Fruit fly (Drosophila melanogaster) whole organism, prepupa: ENCODE results near the gene CG14573.
A peak's percentile ranks its signal among the peaks of the same experiment; 100 is the strongest.

Source experiments
- CG3032 ChIP-seq: fragments of 200-800 bp; optimal IDR thresholded peaks from 2 replicates; lab custom pipeline; 2019; ENCODE audit warnings: missing biosample characterization, mild to moderate bottlenecking, missing genetic modification characterization, moderate library complexity
- CG8119 ChIP-seq: fragments of 200-800 bp; sonication (Bioruptor generic); IDR thresholded peaks from 3 replicates; pipeline ENCODE4 v1.3.6; 2022; ENCODE audit warnings: missing biosample characterization, missing genetic modification characterization
- CG9139 ChIP-seq: fragments of 200-800 bp; sonication (Bioruptor generic); optimal IDR thresholded peaks from 3 replicates; lab custom pipeline; 2017; ENCODE audit warnings: missing biosample characterization, mild to moderate bottlenecking, missing genetic modification characterization
- Ets21C ChIP-seq: fragments of 200-800 bp; sonication (Bioruptor generic); optimal IDR thresholded peaks from 3 replicates; lab custom pipeline; 2016; ENCODE audit warnings: missing biosample characterization, missing genetic modification characterization
- Hr4 ChIP-seq: fragments of 200-800 bp; sonication (Bioruptor generic); optimal IDR thresholded peaks from 3 replicates; lab custom pipeline; 2016; ENCODE audit warnings: missing biosample characterization, missing genetic modification characterization
- OdsH ChIP-seq: fragments of 200-800 bp; sonication (Bioruptor generic); optimal IDR thresholded peaks from 3 replicates; lab custom pipeline; 2016; ENCODE audit warnings: missing biosample characterization, missing genetic modification characterization
- vri ChIP-seq: fragments of 200-800 bp; sonication (Bioruptor generic); optimal IDR thresholded peaks from 3 replicates; lab custom pipeline; 2016; ENCODE audit warnings: missing biosample characterization, mild to moderate bottlenecking, missing genetic modification characterization

DNA sequence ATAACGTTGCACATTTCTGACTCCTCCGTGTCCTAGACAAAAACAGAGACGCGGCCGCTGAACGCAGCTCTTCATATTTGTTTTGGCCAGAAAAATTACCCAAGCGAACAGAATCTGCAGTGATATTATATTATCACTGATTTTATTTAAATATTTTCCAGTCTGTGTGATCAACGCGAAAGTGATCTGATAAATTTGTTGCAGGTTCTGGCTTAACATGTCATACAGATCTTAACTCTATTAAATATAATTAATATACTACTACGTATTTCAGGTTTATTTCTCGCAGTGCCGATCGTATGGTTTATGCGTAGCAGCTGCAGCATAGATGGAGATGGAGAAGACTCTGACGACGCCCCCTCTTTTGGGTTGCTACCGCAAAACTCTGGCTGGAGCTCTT is 13.0 kb upstream of the CG14573 start:
- TF ChIP-seq CG3032 (tag; lab: Kevin White, UChicago) = peak; percentile 72
- no peak for TF ChIP-seq Hr4 (GFP tag; lab: Kevin White, UChicago)
- no peak for TF ChIP-seq vri
- TF ChIP-seq Ets21C (GFP tag; lab: Kevin White, UChicago) = no peak
- no peak for TF ChIP-seq CG8119
- peak; percentile 28 for TF ChIP-seq OdsH (GFP tag; lab: Kevin White, UChicago)
- no peak for TF ChIP-seq CG9139 (GFP tag; lab: Kevin White, UChicago)
